Worm (Caenorhabditis elegans) whole organism, L4/young adult: ENCODE measurements around the gene lec-7.

Experiments
- W03F9.2 ChIP-seq: fragments of 150-350 bp; optimal IDR thresholded peaks from 2 replicates; lab custom pipeline; 2014; ENCODE audit warnings: missing biosample characterization, missing genetic modification characterization
- dao-5 ChIP-seq: sonication (generic microtip); optimal IDR thresholded peaks from 2 replicates; lab custom pipeline; 2016; ENCODE audit warnings: missing genotype, missing genetic modification characterization, moderate library complexity, missing compliant biosample characterization
- him-1 ChIP-seq: sonication (generic microtip); optimal IDR thresholded peaks from 2 replicates; lab custom pipeline; 2016; ENCODE audit warnings: missing genotype, missing genetic modification reagents, missing genetic modification characterization, missing compliant biosample characterization

lec-7 gene

DNA sequence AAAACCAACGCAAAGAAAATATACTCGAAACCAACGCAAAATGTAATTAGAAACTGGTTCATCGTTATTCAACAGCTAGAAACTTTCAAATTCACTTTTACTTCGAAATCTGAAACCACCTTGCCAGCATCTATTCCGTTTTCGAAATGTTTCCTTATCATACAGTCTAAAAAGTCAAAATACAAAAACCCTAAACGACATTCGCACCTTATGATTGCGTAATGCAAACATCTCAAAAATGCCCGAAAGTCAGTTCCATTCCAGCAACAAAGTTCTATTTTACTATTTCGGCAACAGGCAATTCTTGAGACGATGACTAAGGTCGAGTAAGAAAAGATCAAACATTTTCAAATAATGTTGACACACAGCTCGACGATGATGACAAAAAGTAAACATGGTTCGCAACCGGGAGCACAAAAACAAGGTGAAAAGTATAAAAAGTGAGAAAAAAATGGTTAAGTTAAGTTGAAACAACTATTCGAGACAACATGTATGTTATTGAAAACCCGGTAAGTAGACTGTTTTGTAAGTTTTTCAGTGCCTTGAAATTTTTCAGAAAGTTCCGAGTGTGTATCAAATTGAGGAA lies at the start of gene lec-7:
TSS of gene lec-7 (plus strand) at position 297 of the 586 bp plus-strand sequence.
- TF ChIP-seq dao-5 (tag; lab: Kevin White, UChicago) (no peak), him-1 (tag; lab: Kevin White, UChicago) (no peak), W03F9.2 (tag; lab: Kevin White, UChicago) (no peak)

- TF ChIP-seq dao-5 (tag; lab: Kevin White, UChicago) (no peak), him-1 (tag; lab: Kevin White, UChicago) (no peak), W03F9.2 (tag; lab: Kevin White, UChicago) (no peak)
These were observed 48.2 kb upstream of the lec-7 start for ce11 chrX:9803603-9804002.

- TF ChIP-seq W03F9.2 (tag; lab: Kevin White, UChicago) (no peak), him-1 (tag; lab: Kevin White, UChicago) (no peak), dao-5 (tag; lab: Kevin White, UChicago) (no peak)
These were observed 47.1 kb upstream of the lec-7 start for ce11 chrX:9804735-9805134.

ce11 chrX:9805426-9805825 lies 46.4 kb upstream of the lec-7 start:
- TF ChIP-seq W03F9.2 (tag; lab: Kevin White, UChicago) (no peak), him-1 (tag; lab: Kevin White, UChicago) (no peak), dao-5 (tag; lab: Kevin White, UChicago) (no peak)

ce11 chrX:9807377-9808048 lies 44.3 kb upstream of the lec-7 start, which contains the start of gene lgc-47:
TSS of gene lgc-47 (minus strand) at chrX:9807662.
- no peak for TF ChIP-seq dao-5 (tag; lab: Kevin White, UChicago)
- no peak for TF ChIP-seq W03F9.2 (tag; lab: Kevin White, UChicago)
- TF ChIP-seq him-1 (tag; lab: Kevin White, UChicago) = no peak

DNA sequence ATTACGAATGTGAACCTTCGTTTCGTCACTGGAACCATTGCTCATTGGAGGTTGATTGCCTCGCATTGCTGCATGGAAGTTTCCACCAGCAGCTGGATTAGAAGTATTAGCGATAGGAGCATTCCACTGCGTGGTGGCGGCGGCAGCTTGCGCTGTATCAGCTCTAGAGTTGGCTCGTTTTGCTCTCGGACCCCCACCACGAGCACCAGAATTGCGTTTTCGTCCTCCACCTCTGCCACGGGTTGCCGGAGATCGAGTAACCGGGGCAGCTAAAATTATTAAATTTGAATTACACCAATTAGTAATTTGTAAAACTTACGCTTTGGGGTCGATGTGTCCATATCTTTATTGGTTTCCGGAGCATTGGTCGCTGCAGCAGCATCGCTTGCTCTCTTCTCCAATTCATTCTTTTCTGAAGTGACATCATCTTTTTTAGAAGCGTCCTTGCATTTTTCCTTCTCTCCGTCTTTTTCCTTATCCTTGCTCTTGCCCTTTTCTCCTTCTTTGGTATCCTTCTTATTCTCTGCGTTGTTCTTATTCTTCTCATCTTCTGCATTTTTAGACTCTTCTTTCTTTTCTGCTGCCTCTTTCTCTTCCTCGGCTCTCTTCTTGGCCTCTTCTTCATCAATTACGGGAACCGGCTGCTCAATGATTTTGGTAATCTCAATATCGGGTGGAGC lies 37.6 kb upstream of the lec-7 start:
- no peak for TF ChIP-seq him-1 (tag; lab: Kevin White, UChicago)
- no peak for TF ChIP-seq dao-5 (tag; lab: Kevin White, UChicago)
- TF ChIP-seq W03F9.2 (tag; lab: Kevin White, UChicago) = no peak

- TF ChIP-seq dao-5 (tag; lab: Kevin White, UChicago) = no peak
- TF ChIP-seq W03F9.2 (tag; lab: Kevin White, UChicago) = no peak
- no peak for TF ChIP-seq him-1 (tag; lab: Kevin White, UChicago)
These were observed 29.7 kb upstream of the lec-7 start, which contains the start of gene dpy-22 for ce11 chrX:9822173-9822572. TSS of gene dpy-22 (minus strand) at chrX:9822273.

DNA sequence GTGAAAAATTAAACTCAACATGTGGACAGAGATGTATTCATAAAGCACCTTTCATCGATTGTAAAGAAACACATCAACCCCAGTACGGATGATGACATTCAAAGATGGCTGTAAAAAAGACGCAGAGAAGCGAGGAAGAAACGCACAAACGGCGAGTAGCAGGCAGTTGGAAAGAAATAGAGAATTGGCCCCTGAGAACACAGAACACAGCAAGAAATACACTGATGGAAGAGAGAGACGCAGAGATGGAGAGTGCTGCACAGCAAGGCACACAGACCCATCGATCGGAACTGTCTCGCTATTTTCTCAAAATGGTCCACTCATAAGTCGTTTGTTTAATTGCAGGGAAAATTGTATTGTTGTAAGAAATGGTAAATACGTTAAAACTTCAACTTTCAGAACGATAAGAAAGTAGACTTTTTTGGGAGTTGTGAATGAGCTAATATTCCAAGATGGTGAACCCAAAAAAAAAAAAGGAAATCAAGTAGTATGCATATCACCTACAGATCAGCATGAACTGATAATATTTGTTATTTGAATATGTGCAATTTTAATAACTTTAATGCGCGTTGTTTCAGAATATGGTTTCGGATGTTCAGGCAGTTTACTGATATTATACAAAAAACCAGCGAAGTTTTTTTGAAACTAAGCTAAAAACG lies 29.1 kb upstream of the lec-7 start:
- peak; percentile 14 for TF ChIP-seq dao-5 (tag; lab: Kevin White, UChicago)
- TF ChIP-seq W03F9.2 (tag; lab: Kevin White, UChicago) = no peak
- TF ChIP-seq him-1 (tag; lab: Kevin White, UChicago) = no peak

ce11 chrX:9831215-9831614 lies 20.6 kb upstream of the lec-7 start, which contains the start of gene rrc-1:
TSS of gene rrc-1 (minus strand) at chrX:9831288.
- no peak for TF ChIP-seq dao-5 (tag; lab: Kevin White, UChicago)
- no peak for TF ChIP-seq him-1 (tag; lab: Kevin White, UChicago)
- TF ChIP-seq W03F9.2 (tag; lab: Kevin White, UChicago) = no peak

DNA sequence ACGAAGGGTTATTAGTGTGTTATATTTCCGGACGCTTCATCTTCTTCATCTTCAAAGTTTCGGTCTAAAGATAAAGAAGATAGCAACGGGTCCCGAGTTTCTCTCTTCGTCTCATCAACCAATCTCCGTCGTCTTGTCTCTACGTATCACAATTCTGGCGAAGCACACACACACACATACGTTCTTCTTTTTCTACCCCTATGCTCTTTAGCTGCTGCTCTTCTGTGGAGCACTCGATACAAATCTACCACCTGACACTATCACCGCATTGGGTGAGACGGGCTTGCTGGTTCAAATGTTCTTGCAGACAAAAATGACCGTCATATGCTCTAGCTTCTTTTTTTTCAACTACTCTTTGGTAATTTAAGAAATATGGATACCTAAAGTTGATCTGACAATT lies 19.5 kb upstream of the lec-7 start:
- TF ChIP-seq him-1 (tag; lab: Kevin White, UChicago) = no peak
- TF ChIP-seq W03F9.2 (tag; lab: Kevin White, UChicago) = no peak
- TF ChIP-seq dao-5 (tag; lab: Kevin White, UChicago) = no peak

DNA sequence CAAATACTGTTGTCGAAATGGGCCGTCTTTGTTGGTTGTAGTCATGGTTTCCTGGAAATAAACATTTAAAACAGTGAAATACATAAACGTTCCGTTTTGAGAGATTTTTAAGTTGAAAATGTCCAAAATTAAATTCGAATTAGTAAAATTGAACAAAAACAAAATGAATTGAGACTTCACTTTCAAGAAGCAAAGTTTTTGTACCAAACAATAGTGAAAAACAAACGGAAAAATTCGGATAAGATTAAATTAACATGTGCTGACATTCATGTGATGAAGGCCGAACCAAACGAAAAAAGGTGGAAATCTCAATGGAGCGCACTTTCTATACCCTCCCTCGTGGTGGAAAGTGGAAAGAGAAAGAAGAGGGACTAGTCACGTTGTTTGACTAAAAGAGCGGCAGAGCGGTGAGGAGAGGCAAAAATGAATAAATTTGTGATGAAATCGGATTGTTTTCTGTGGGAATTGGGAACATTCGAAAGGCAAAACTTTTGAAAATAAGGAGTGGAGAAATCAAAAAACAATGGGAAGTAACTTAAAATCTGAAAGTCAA lies 13.8 kb upstream of the lec-7 start, which contains the start of gene ipla-2:
TSS of gene ipla-2 (minus strand) at position 51 of the 553 bp plus-strand sequence.
- no peak for TF ChIP-seq dao-5 (tag; lab: Kevin White, UChicago)
- TF ChIP-seq W03F9.2 (tag; lab: Kevin White, UChicago) = peak; percentile 72
- TF ChIP-seq him-1 (tag; lab: Kevin White, UChicago) = no peak

DNA sequence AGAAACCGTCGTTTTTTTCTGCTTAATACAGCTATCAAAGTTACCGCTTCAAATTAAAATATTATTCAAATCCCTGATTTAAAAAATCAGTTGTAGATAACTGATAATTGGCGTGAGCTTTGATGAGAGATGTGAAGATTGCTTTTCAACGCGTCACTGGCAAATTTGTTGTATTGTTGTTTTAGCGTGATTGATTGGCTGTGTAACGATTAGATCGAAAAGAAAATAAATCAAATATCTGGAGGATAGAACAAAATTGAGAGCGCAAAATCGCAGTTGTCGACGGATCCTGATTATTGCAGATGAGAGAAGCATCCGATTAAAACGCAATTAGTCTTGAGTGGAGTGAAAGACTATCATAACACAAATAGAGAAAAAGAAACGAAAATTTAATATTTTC lies 11.0 kb upstream of the lec-7 start:
- TF ChIP-seq him-1 (tag; lab: Kevin White, UChicago) (no peak), dao-5 (tag; lab: Kevin White, UChicago) (no peak), W03F9.2 (tag; lab: Kevin White, UChicago) (no peak)
